Fruit fly (Drosophila melanogaster) whole organism, embryonic: ENCODE results near the gene UGP.

Source experiments
- B-H1 ChIP-seq: fragments of 200-800 bp; sonication (Bioruptor generic); IDR thresholded peaks from 3 replicates; pipeline ENCODE4 v1.3.6; 2022; ENCODE audit warnings: missing biosample characterization, missing genetic modification characterization
- CG10565 ChIP-seq: fragments of 200-800 bp; sonication (Bioruptor generic); optimal IDR thresholded peaks from 3 replicates; lab custom pipeline; 2016; ENCODE audit warnings: missing biosample characterization, mild to moderate bottlenecking, missing genetic modification characterization
- CG10654 ChIP-seq: fragments of 200-800 bp; sonication (Bioruptor generic); optimal IDR thresholded peaks from 2 replicates; lab custom pipeline; 2016; ENCODE audit warnings: missing biosample characterization, missing genetic modification characterization
- CG11695 ChIP-seq: fragments of 200-800 bp; sonication (Bioruptor generic); IDR thresholded peaks from 3 replicates; pipeline ENCODE4 v1.3.6; 2022; ENCODE audit warnings: missing biosample characterization, missing genetic modification characterization
- CG11696 ChIP-seq: fragments of 200-800 bp; sonication (Bioruptor generic); IDR thresholded peaks from 2 replicates; pipeline ENCODE4 v1.3.6; 2022; ENCODE audit warnings: missing biosample characterization, missing genetic modification characterization
- CG13894 ChIP-seq: fragments of 200-800 bp; sonication (Bioruptor generic); optimal IDR thresholded peaks from 3 replicates; lab custom pipeline; 2018; ENCODE audit warnings: missing biosample characterization, mild to moderate bottlenecking, missing genetic modification characterization, moderate library complexity
- CG14667 ChIP-seq: fragments of 200-800 bp; sonication (Bioruptor generic); IDR thresholded peaks from 2 replicates; pipeline ENCODE4 v1.3.6; 2022; ENCODE audit warnings: missing biosample characterization, missing genetic modification characterization
- CG15011 ChIP-seq: fragments of 200-800 bp; sonication (Bioruptor generic); optimal IDR thresholded peaks from 3 replicates; lab custom pipeline; 2018; ENCODE audit warnings: missing biosample characterization, mild to moderate bottlenecking, missing genetic modification characterization
- CG17802 ChIP-seq: fragments of 200-800 bp; sonication (Bioruptor generic); optimal IDR thresholded peaks from 2 replicates; lab custom pipeline; 2018; ENCODE audit warnings: missing biosample characterization, mild to moderate bottlenecking, missing genetic modification characterization, moderate library complexity
- CG18011 ChIP-seq: fragments of 200-800 bp; sonication (Bioruptor generic); optimal IDR thresholded peaks from 2 replicates; lab custom pipeline; 2017; ENCODE audit warnings: missing biosample characterization, missing genetic modification characterization, mild to moderate bottlenecking, moderate library complexity, missing genotype
- CG1832 ChIP-seq: fragments of 200-800 bp; sonication (Bioruptor generic); optimal IDR thresholded peaks from 2 replicates; lab custom pipeline; 2017; ENCODE audit warnings: missing biosample characterization, mild to moderate bottlenecking, missing genetic modification characterization, inconsistent platforms
- CG18599 ChIP-seq: fragments of 200-800 bp; sonication (Bioruptor generic); optimal IDR thresholded peaks from 3 replicates; lab custom pipeline; 2017; ENCODE audit warnings: missing biosample characterization, missing genetic modification characterization, mild to moderate bottlenecking, moderate library complexity, missing genetic modification reagents
- CG2116 ChIP-seq: fragments of 200-800 bp; sonication (Bioruptor generic); optimal IDR thresholded peaks from 3 replicates; lab custom pipeline; 2018; ENCODE audit warnings: missing biosample characterization, mild to moderate bottlenecking, missing genetic modification characterization
- CG33213 ChIP-seq: fragments of 200-800 bp; sonication (Bioruptor generic); optimal IDR thresholded peaks from 3 replicates; lab custom pipeline; 2016; ENCODE audit warnings: missing biosample characterization, missing genetic modification characterization
- CG34376 ChIP-seq: fragments of 200-800 bp; sonication (Bioruptor generic); optimal IDR thresholded peaks from 2 replicates; lab custom pipeline; 2018; ENCODE audit warnings: missing biosample characterization, mild to moderate bottlenecking, missing genetic modification characterization
- CG5245 ChIP-seq: fragments of 200-800 bp; sonication (Bioruptor generic); optimal IDR thresholded peaks from 3 replicates; lab custom pipeline; 2016; ENCODE audit warnings: missing biosample characterization, missing genetic modification characterization
- CG6272 ChIP-seq: fragments of 200-800 bp; sonication (Bioruptor generic); IDR thresholded peaks from 2 replicates; pipeline ENCODE4 v1.3.6; 2022; ENCODE audit warnings: missing biosample characterization, missing genetic modification characterization
- CG6683 ChIP-seq: fragments of 200-800 bp; sonication (Bioruptor generic); optimal IDR thresholded peaks from 2 replicates; lab custom pipeline; 2017; ENCODE audit warnings: missing biosample characterization, mild to moderate bottlenecking, missing genetic modification characterization, missing genetic modification reagents
- CG6791 ChIP-seq: fragments of 200-800 bp; sonication (Bioruptor generic); IDR thresholded peaks from 3 replicates; pipeline ENCODE4 v1.3.6; 2022; ENCODE audit warnings: missing biosample characterization, missing genetic modification characterization; ENCODE audit not compliant: partially characterized antibody
- CTCF ChIP-seq: fragments of 200-800 bp; sonication (Bioruptor generic); optimal IDR thresholded peaks from 2 replicates; lab custom pipeline; 2017; ENCODE audit warnings: missing biosample characterization, mild to moderate bottlenecking, missing genetic modification characterization, moderate library complexity
- Elba2 ChIP-seq: fragments of 200-800 bp; sonication (Bioruptor generic); optimal IDR thresholded peaks from 3 replicates; lab custom pipeline; 2016; ENCODE audit warnings: missing biosample characterization, missing genetic modification characterization
- Fer1 ChIP-seq: fragments of 200-800 bp; sonication (Bioruptor generic); optimal IDR thresholded peaks from 2 replicates; lab custom pipeline; 2017; ENCODE audit warnings: missing biosample characterization, mild to moderate bottlenecking, missing genetic modification characterization
- Fer2 ChIP-seq: fragments of 200-800 bp; sonication (Bioruptor generic); optimal IDR thresholded peaks from 2 replicates; lab custom pipeline; 2018; ENCODE audit warnings: missing biosample characterization, mild to moderate bottlenecking, missing genetic modification characterization, moderate library complexity
- Hand ChIP-seq: fragments of 200-800 bp; sonication (Bioruptor generic); optimal IDR thresholded peaks from 2 replicates; lab custom pipeline; 2017; ENCODE audit warnings: mild to moderate bottlenecking, missing biosample characterization, missing genetic modification reagents, missing genetic modification characterization
- Hey ChIP-seq: fragments of 200-800 bp; sonication (Bioruptor generic); optimal IDR thresholded peaks from 3 replicates; lab custom pipeline; 2018; ENCODE audit warnings: missing biosample characterization, mild to moderate bottlenecking, missing genetic modification characterization
- NC2α ChIP-seq: fragments of 200-800 bp; sonication (Bioruptor generic); optimal IDR thresholded peaks from 2 replicates; lab custom pipeline; 2016; ENCODE audit warnings: missing biosample characterization, missing genetic modification characterization
- NC2β ChIP-seq: fragments of 200-800 bp; sonication (Bioruptor generic); optimal IDR thresholded peaks from 2 replicates; lab custom pipeline; 2016; ENCODE audit warnings: missing biosample characterization, missing genetic modification characterization
- Side ChIP-seq: fragments of 200-800 bp; sonication (Bioruptor generic); optimal IDR thresholded peaks from 2 replicates; lab custom pipeline; 2016; ENCODE audit warnings: missing biosample characterization, missing genetic modification characterization
- Six4 ChIP-seq: fragments of 200-800 bp; sonication (Bioruptor generic); optimal IDR thresholded peaks from 2 replicates; lab custom pipeline; 2016; ENCODE audit warnings: missing biosample characterization, missing genetic modification characterization
- TFAM ChIP-seq: fragments of 200-800 bp; sonication (Bioruptor generic); optimal IDR thresholded peaks from 2 replicates; lab custom pipeline; 2017; ENCODE audit warnings: missing biosample characterization, missing genetic modification characterization, inconsistent platforms
- cad ChIP-seq: fragments of >200 bp; optimal IDR thresholded peaks from 2 replicates; lab custom pipeline; 2017; ENCODE audit warnings: missing biosample characterization, missing genetic modification characterization
- croc ChIP-seq: fragments of 200-800 bp; sonication (Bioruptor generic); conservative IDR thresholded peaks from 3 replicates; pipeline ENCODE4 v1.3.6; 2022; ENCODE audit warnings: missing biosample characterization, missing genetic modification characterization
- crp ChIP-seq, 2 experiments: fragments of 200-800 bp; sonication (Bioruptor generic); optimal IDR thresholded peaks; 2 replicates in 1 of 2; 3 replicates in 1 of 2; lab custom pipeline; 2017; ENCODE audit warnings: missing biosample characterization in 2 of 2, missing genetic modification characterization in 2 of 2, mild to moderate bottlenecking in 1 of 2, moderate library complexity in 1 of 2
- dan ChIP-seq: fragments of 200-800 bp; sonication (Bioruptor generic); IDR thresholded peaks from 2 replicates; pipeline ENCODE4 v1.3.6; 2022; ENCODE audit warnings: missing biosample characterization, missing genetic modification characterization
- dimm ChIP-seq: fragments of 200-800 bp; sonication (Bioruptor generic); IDR thresholded peaks from 2 replicates; pipeline ENCODE4 v1.3.6; 2022; ENCODE audit warnings: missing biosample characterization, missing genetic modification characterization
- disco-r ChIP-seq: fragments of 200-800 bp; sonication (Bioruptor generic); optimal IDR thresholded peaks from 2 replicates; lab custom pipeline; 2016; ENCODE audit warnings: missing biosample characterization, missing genetic modification characterization
- emc ChIP-seq: fragments of 200-800 bp; sonication (Bioruptor generic); optimal IDR thresholded peaks from 2 replicates; lab custom pipeline; 2016; ENCODE audit warnings: missing biosample characterization, missing genetic modification characterization
- fd3F ChIP-seq: fragments of 200-800 bp; sonication (Bioruptor generic); optimal IDR thresholded peaks from 2 replicates; lab custom pipeline; 2018; ENCODE audit warnings: missing biosample characterization, mild to moderate bottlenecking, missing genetic modification characterization, moderate library complexity
- ftz-f1 ChIP-seq: fragments of 200-800 bp; sonication (Bioruptor generic); optimal IDR thresholded peaks from 2 replicates; lab custom pipeline; 2016; ENCODE audit warnings: missing biosample characterization, missing genetic modification characterization
- gro ChIP-seq: fragments of 200-800 bp; sonication (Bioruptor generic); optimal IDR thresholded peaks from 2 replicates; lab custom pipeline; 2016; ENCODE audit warnings: missing biosample characterization, missing genetic modification characterization
- inv ChIP-seq: fragments of 200-800 bp; sonication (Bioruptor generic); IDR thresholded peaks from 2 replicates; pipeline ENCODE4 v1.3.6; 2022; ENCODE audit warnings: missing biosample characterization, missing genetic modification characterization; ENCODE audit not compliant: partially characterized antibody
- jigr1 ChIP-seq: fragments of 200-800 bp; sonication (Bioruptor generic); IDR thresholded peaks from 3 replicates; pipeline ENCODE4 v1.3.6; 2022; ENCODE audit warnings: missing biosample characterization, missing genetic modification characterization
- klu ChIP-seq: fragments of 200-800 bp; sonication (Bioruptor generic); IDR thresholded peaks from 2 replicates; pipeline ENCODE4 v1.3.6; 2022; ENCODE audit warnings: missing biosample characterization, missing genetic modification characterization
- nau ChIP-seq: fragments of 200-800 bp; sonication (Bioruptor generic); optimal IDR thresholded peaks from 3 replicates; lab custom pipeline; 2017; ENCODE audit warnings: missing biosample characterization, mild to moderate bottlenecking, missing genetic modification characterization, missing genetic modification reagents
- pb ChIP-seq: fragments of 200-800 bp; sonication (Bioruptor generic); optimal IDR thresholded peaks from 3 replicates; lab custom pipeline; 2016; ENCODE audit warnings: missing biosample characterization, missing genetic modification characterization
- slp2 ChIP-seq: fragments of 200-800 bp; sonication (Bioruptor generic); optimal IDR thresholded peaks from 2 replicates; lab custom pipeline; 2016; ENCODE audit warnings: missing biosample characterization, missing genetic modification characterization
- tna ChIP-seq: fragments of 200-800 bp; sonication (Bioruptor generic); IDR thresholded peaks from 2 replicates; pipeline ENCODE4 v1.3.6; 2022; ENCODE audit warnings: missing biosample characterization, missing genetic modification characterization; ENCODE audit not compliant: partially characterized antibody
- toy ChIP-seq: fragments of 200-800 bp; sonication (Bioruptor generic); IDR thresholded peaks from 2 replicates; pipeline ENCODE4 v1.3.6; 2022; ENCODE audit warnings: missing biosample characterization, missing genetic modification characterization
- wdn ChIP-seq: fragments of 200-800 bp; sonication (Bioruptor generic); IDR thresholded peaks from 2 replicates; pipeline ENCODE4 v1.3.6; 2022; ENCODE audit warnings: missing biosample characterization, missing genetic modification characterization
- wek ChIP-seq: fragments of 200-800 bp; sonication (Bioruptor generic); optimal IDR thresholded peaks from 3 replicates; lab custom pipeline; 2018; ENCODE audit warnings: missing biosample characterization, mild to moderate bottlenecking, missing genetic modification characterization, moderate library complexity

The UGP gene

dm6 chr3L:9383345-9384075 is 24.8 kb upstream of the UGP start, which contains the start of gene Hsp27 (continued):
- TF ChIP-seq wdn (GFP tag; lab: Robert Waterston, UW): peak; percentile 96
- peak; percentile 93 for TF ChIP-seq CG11696 (GFP tag; lab: Robert Waterston, UW)
- peak; percentile 97 for TF ChIP-seq Fer1
- peak; percentile 94 for TF ChIP-seq CG34376
- TF ChIP-seq slp2 (GFP tag; lab: Kevin White, UChicago): peak; percentile 95
- TF ChIP-seq CG10565 (GFP tag; lab: Kevin White, UChicago): peak; percentile 92
- peak; percentile 65 for TF ChIP-seq CG1832
- peak; percentile 50 for TF ChIP-seq Elba2 (GFP tag; lab: Kevin White, UChicago)
- peak; percentile 56 for TF ChIP-seq Hey (tag; lab: Kevin White, UChicago)
- no peak for TF ChIP-seq tna (GFP tag; lab: Robert Waterston, UW)
- peak; percentile 81 for TF ChIP-seq ftz-f1 (GFP tag; lab: Kevin White, UChicago)
- peak; percentile 91 for TF ChIP-seq pb (GFP tag; lab: Kevin White, UChicago)
- TF ChIP-seq CG17802 (tag; lab: Kevin White, UChicago): peak; percentile 91
- peak; percentile 94 for TF ChIP-seq fd3F
- peak; percentile 99 for TF ChIP-seq CG5245 (GFP tag; lab: Kevin White, UChicago)
- TF ChIP-seq CG15011 (GFP tag; lab: Kevin White, UChicago): peak; percentile 96
- peak; percentile 85 for TF ChIP-seq NC2β (GFP tag; lab: Kevin White, UChicago)
- TF ChIP-seq CG18599 (GFP tag; lab: Kevin White, UChicago): peak; percentile 98
- peak; percentile 95 for TF ChIP-seq Side
- TF ChIP-seq CG13894 (tag; lab: Kevin White, UChicago): peak; percentile 93
- peak; percentile 88 for TF ChIP-seq Fer2
- TF ChIP-seq crp (GFP tag; optimal IDR thresholded peaks at IDR 0.05; lab: Kevin White, UChicago): peak; percentile 4 to 66
- TF ChIP-seq wek (GFP tag; lab: Kevin White, UChicago): peak; percentile 80
- TF ChIP-seq dimm (GFP tag; lab: Robert Waterston, UW): peak; percentile 91
- peak; percentile 98 for TF ChIP-seq CG6272 (GFP tag; lab: Robert Waterston, UW)
- peak; percentile 96 for TF ChIP-seq klu (GFP tag; lab: Robert Waterston, UW)
- TF ChIP-seq CG33213 (GFP tag; lab: Kevin White, UChicago): peak; percentile 96
- TF ChIP-seq dan (GFP tag; lab: Robert Waterston, UW): peak; percentile 94
- TF ChIP-seq Six4 (GFP tag; lab: Kevin White, UChicago): peak; percentile 97
- peak; percentile 96 for TF ChIP-seq gro (GFP tag; lab: Kevin White, UChicago)
- TF ChIP-seq NC2α (GFP tag; lab: Kevin White, UChicago): peak; percentile 65
- peak; percentile 98 for TF ChIP-seq CG14667 (GFP tag; lab: Robert Waterston, UW)
- peak; percentile 98 for TF ChIP-seq jigr1
- TF ChIP-seq CG2116 (GFP tag; lab: Kevin White, UChicago): peak; percentile 82
- peak; percentile 99 for TF ChIP-seq CG11695 (GFP tag; lab: Robert Waterston, UW)
- TF ChIP-seq croc (GFP tag; lab: Robert Waterston, UW): peak; percentile 98
- peak; percentile 92 for TF ChIP-seq Hand (GFP tag; lab: Kevin White, UChicago)
- TF ChIP-seq inv: no peak
- TF ChIP-seq CG18011: peak; percentile 89
- TF ChIP-seq emc (GFP tag; lab: Kevin White, UChicago): peak; percentile 88
- peak; percentile 99 for TF ChIP-seq nau (GFP tag; lab: Kevin White, UChicago)
- peak; percentile 93 for TF ChIP-seq toy
- TF ChIP-seq disco-r: peak; percentile 87
- TF ChIP-seq TFAM (GFP tag; lab: Kevin White, UChicago): peak; percentile 92
- TF ChIP-seq B-H1 (GFP tag; lab: Robert Waterston, UW): peak; percentile 98
- TF ChIP-seq CG6791 (GFP tag; lab: Robert Waterston, UW): no peak
- peak; percentile 98 for TF ChIP-seq CG10654
- peak; percentile 71 for TF ChIP-seq CTCF (GFP tag; lab: Kevin White, UChicago)
- no peak for TF ChIP-seq cad
- peak; percentile 95 for TF ChIP-seq CG6683 (GFP tag; lab: Kevin White, UChicago)
